Worm (Caenorhabditis elegans) whole organism, L4 larva: Measurements from ENCODE around the gene ZK1240.8.

Source experiments
- F49E8.2 ChIP-seq: sonication (generic microtip); optimal IDR thresholded peaks from 2 replicates; lab custom pipeline; 2016; ENCODE audit warnings: missing compliant biosample characterization, mild to moderate bottlenecking, missing genetic modification characterization, borderline replicate concordance
- ces-1 ChIP-seq: fragments of 150-350 bp; sonication (generic microtip); optimal IDR thresholded peaks from 4 replicates; lab custom pipeline; 2014; ENCODE audit warnings: missing biosample characterization, missing genetic modification reagents, missing genetic modification characterization
- pqm-1 ChIP-seq: sonication (generic microtip); optimal IDR thresholded peaks from 2 replicates; lab custom pipeline; 2017; ENCODE audit warnings: missing biosample characterization, missing genetic modification characterization
- set-16 ChIP-seq: fragments of 200-800 bp; sonication (Bioruptor generic); IDR thresholded peaks from 2 replicates; pipeline ENCODE4 v1.3.6; 2022; ENCODE audit warnings: missing genetic modification reagents, missing genetic modification characterization, missing compliant biosample characterization
- tra-1 ChIP-seq: fragments of 200-800 bp; sonication (Bioruptor generic); IDR thresholded peaks from 2 replicates; pipeline ENCODE4 v1.3.6; 2022; ENCODE audit warnings: missing genetic modification reagents, missing genetic modification characterization, missing compliant biosample characterization
- unc-39 ChIP-seq: sonication (generic microtip); optimal IDR thresholded peaks from 2 replicates; lab custom pipeline; 2017; ENCODE audit warnings: missing biosample characterization, missing genetic modification characterization

- TF ChIP-seq unc-39 (tag; lab: Kevin White, UChicago) (no peak), pqm-1 (tag; lab: Kevin White, UChicago) (no peak), set-16 (no peak), tra-1 (GFP tag; lab: Robert Waterston, UW) (no peak), ces-1 (GFP tag; lab: Kevin White, UChicago) (no peak), F49E8.2 (tag; lab: Kevin White, UChicago) (no peak)
Measured at ce11 chrII:2332220-2332619, 3.4 kb upstream of the ZK1240.8 start, which contains the start of gene F43C11.8.
